Comparison of ENCODE assay signal across 3 worm cellular contexts in genomic region chrX:1654146-1654545, ce11.
TF ChIP-seq lines count a peak whose summit lies in the region.

TSS of gene ZK380.6 (plus strand) at chrX:1654446.

TF ChIP-seq in whole organism, late embryonic, 69 proteins besides CTCF, POLR2A, EP300 and RAD21:
- TF ChIP-seq sdc-2 (tag; optimal IDR thresholded peaks at IDR 0.05; lab: Kevin White, UChicago), result peak; percentile 19
- 0 out of 2 replicates have a peak, but pooled peaks have one; percentile 11 for TF ChIP-seq ceh-45 (GFP tag; IDR thresholded peaks at IDR 0.05; lab: Robert Waterston, UW)
- TF ChIP-seq unc-42 (tag; optimal IDR thresholded peaks at IDR 0.05; lab: Kevin White, UChicago), result no peak
- no peak for TF ChIP-seq hlh-8 (tag; optimal IDR thresholded peaks at IDR 0.05; lab: Kevin White, UChicago)
- TF ChIP-seq ceh-6 (GFP tag; optimal IDR thresholded peaks at IDR 0.05; lab: Kevin White, UChicago), result no peak
- TF ChIP-seq che-1 (tag; optimal IDR thresholded peaks at IDR 0.05; lab: Kevin White, UChicago), result no peak
- no peak for TF ChIP-seq zip-5 (tag; optimal IDR thresholded peaks at IDR 0.05; lab: Kevin White, UChicago)

TF ChIP-seq in whole organism, midembryonic, 9 proteins besides CTCF, POLR2A, EP300 and RAD21:
- no peak for TF ChIP-seq ref-1 (GFP tag; conservative IDR thresholded peaks at IDR 0.05; lab: Robert Waterston, UW)
- TF ChIP-seq T22C8.4 (GFP tag; IDR thresholded peaks at IDR 0.05; lab: Robert Waterston, UW), result no peak
- 0 out of 2 replicates have a peak, but pooled peaks have one; percentile 26 for TF ChIP-seq ztf-29 (GFP tag; IDR thresholded peaks at IDR 0.05; lab: Robert Waterston, UW)
- no peak for TF ChIP-seq med-1 (GFP tag; optimal IDR thresholded peaks at IDR 0.05; lab: Kevin White, UChicago; ENCODE audit: insufficient read depth)
- TF ChIP-seq ztf-23 (GFP tag; IDR thresholded peaks at IDR 0.05; lab: Robert Waterston, UW), result 0 out of 2 replicates have a peak, but pooled peaks have one; percentile 53

TF ChIP-seq in whole organism, young adult, 124 proteins besides CTCF, POLR2A, EP300 and RAD21:
- TF ChIP-seq rpc-1 (optimal IDR thresholded peaks at IDR 0.05; lab: Kevin White, UChicago) (peak; percentile 35), rpc-1 (tag; optimal IDR thresholded peaks at IDR 0.05; lab: Kevin White, UChicago) (peak; percentile 67), atf-7 (tag; optimal IDR thresholded peaks at IDR 0.05; lab: Kevin White, UChicago) (no peak), B0261.1 (tag; optimal IDR thresholded peaks at IDR 0.05; lab: Kevin White, UChicago) (peak; percentile 25)
TF ChIP-seq in whole organism, young adult: peak in this region for 2.
